Worm (Caenorhabditis elegans) whole organism, L1 larva: ENCODE results near the gene Y43F8B.10.

ENCODE experiments used
- C04F5.9 ChIP-seq: sonication (generic microtip); optimal IDR thresholded peaks from 2 replicates; lab custom pipeline; 2016; ENCODE audit warnings: missing genetic modification characterization, missing compliant biosample characterization
- Y116A8C.19 ChIP-seq: sonication (generic microtip); optimal IDR thresholded peaks from 2 replicates; lab custom pipeline; 2016; ENCODE audit warnings: missing compliant biosample characterization, missing genetic modification characterization, borderline replicate concordance
- aha-1 ChIP-seq: fragments of 150-350 bp; optimal IDR thresholded peaks from 2 replicates; lab custom pipeline; 2014; ENCODE audit warnings: missing biosample characterization, missing genetic modification characterization
- aly-2 ChIP-seq: fragments of 150-350 bp; optimal IDR thresholded peaks from 2 replicates; lab custom pipeline; 2014; ENCODE audit warnings: missing biosample characterization, missing genetic modification characterization
- blmp-1 ChIP-seq: fragments of 150-350 bp; optimal IDR thresholded peaks from 2 replicates; lab custom pipeline; 2014; ENCODE audit warnings: missing biosample characterization, missing genetic modification characterization
- ceh-8 ChIP-seq: fragments of 200-800 bp; sonication (Bioruptor generic); optimal IDR thresholded peaks from 2 replicates; lab custom pipeline; 2018; ENCODE audit warnings: mild to moderate bottlenecking, missing genetic modification characterization, moderate library complexity, missing compliant biosample characterization
- ceh-82 ChIP-seq, 3 experiments: fragments of 150-350 bp in 1 of 3; sonication (generic microtip) in 2 of 3; optimal IDR thresholded peaks; 2 replicates each; lab custom pipeline; 2014 to 2017; ENCODE audit warnings: missing biosample characterization in 3 of 3, missing genetic modification characterization in 3 of 3
- ceh-90 ChIP-seq: sonication (generic microtip); optimal IDR thresholded peaks from 2 replicates; lab custom pipeline; 2016; ENCODE audit warnings: missing genetic modification characterization, missing compliant biosample characterization
- dsc-1 ChIP-seq: sonication (generic microtip); optimal IDR thresholded peaks from 2 replicates; lab custom pipeline; 2016; ENCODE audit warnings: mild to moderate bottlenecking, missing genetic modification characterization, missing compliant biosample characterization
- efl-1 ChIP-seq, 4 experiments: fragments of 150-350 bp; optimal IDR thresholded peaks in 3 of 4; peaks in 1 of 4; 1 replicate in 1 of 4; 2 replicates in 3 of 4; lab custom pipeline; 2014; ENCODE audit warnings: missing biosample characterization in 2 of 4, missing genetic modification characterization in 2 of 4, missing genetic modification reagents in 2 of 4
- egl-13 ChIP-seq: sonication (generic microtip); optimal IDR thresholded peaks from 2 replicates; lab custom pipeline; 2016; ENCODE audit warnings: missing genotype, missing genetic modification reagents, missing genetic modification characterization, missing compliant biosample characterization
- elt-2 ChIP-seq: sonication (generic microtip); optimal IDR thresholded peaks from 2 replicates; lab custom pipeline; 2016; ENCODE audit warnings: missing genetic modification characterization, mild to moderate bottlenecking, inconsistent platforms, missing compliant biosample characterization, missing genetic modification reagents
- elt-3 ChIP-seq, 6 experiments: fragments of 150-350 bp in 1 of 6; sonication (generic microtip); optimal IDR thresholded peaks; 2 replicates each; lab custom pipeline; 2017 to 2018; ENCODE audit warnings: missing biosample characterization in 6 of 6, missing genetic modification characterization in 6 of 6, inconsistent platforms in 1 of 6
- fkh-8 ChIP-seq: sonication (generic microtip); optimal IDR thresholded peaks from 2 replicates; lab custom pipeline; 2016; ENCODE audit warnings: mild to moderate bottlenecking, missing genetic modification characterization, missing compliant biosample characterization
- fos-1 ChIP-seq: fragments of 150-350 bp; optimal IDR thresholded peaks from 2 replicates; lab custom pipeline; 2014; ENCODE audit warnings: missing biosample characterization, missing genetic modification characterization
- irx-1 ChIP-seq: sonication (generic microtip); optimal IDR thresholded peaks from 2 replicates; lab custom pipeline; 2016; ENCODE audit warnings: missing genetic modification characterization, missing compliant biosample characterization
- lir-3 ChIP-seq: sonication (generic microtip); optimal IDR thresholded peaks from 2 replicates; lab custom pipeline; 2016; ENCODE audit warnings: mild to moderate bottlenecking, missing genetic modification characterization, moderate library complexity, missing compliant biosample characterization; ENCODE audit not compliant: poor library complexity
- mab-9 ChIP-seq: fragments of 200-800 bp; sonication (Bioruptor generic); IDR thresholded peaks from 2 replicates; pipeline ENCODE4 v1.3.6; 2022; ENCODE audit warnings: missing genetic modification reagents, missing genetic modification characterization, missing compliant biosample characterization
- nhr-28 ChIP-seq: fragments of 150-350 bp; optimal IDR thresholded peaks from 2 replicates; lab custom pipeline; 2014; ENCODE audit warnings: missing biosample characterization, missing genetic modification characterization
- nhr-47 ChIP-seq: sonication (generic microtip); optimal IDR thresholded peaks from 2 replicates; lab custom pipeline; 2016; ENCODE audit warnings: mild to moderate bottlenecking, missing genetic modification characterization, moderate library complexity, missing compliant biosample characterization
- nhr-71 ChIP-seq: sonication (generic microtip); optimal IDR thresholded peaks from 2 replicates; lab custom pipeline; 2016; ENCODE audit warnings: mild to moderate bottlenecking, missing genetic modification characterization, moderate library complexity, missing compliant biosample characterization
- nhr-76 ChIP-seq: sonication (generic microtip); optimal IDR thresholded peaks from 2 replicates; lab custom pipeline; 2017; ENCODE audit warnings: missing biosample characterization, missing genetic modification characterization
- nhr-77 ChIP-seq: fragments of 150-350 bp; optimal IDR thresholded peaks from 2 replicates; lab custom pipeline; 2014; ENCODE audit warnings: missing biosample characterization, missing genetic modification characterization
- pax-3 ChIP-seq: fragments of 200-800 bp; sonication (Bioruptor generic); optimal IDR thresholded peaks from 2 replicates; lab custom pipeline; 2018; ENCODE audit warnings: mild to moderate bottlenecking, missing genetic modification characterization, moderate library complexity, missing compliant biosample characterization
- skn-1 ChIP-seq: fragments of 150-350 bp; optimal IDR thresholded peaks from 2 replicates; lab custom pipeline; 2014; ENCODE audit warnings: missing biosample characterization, missing genetic modification characterization
- snpc-4 ChIP-seq: fragments of 150-350 bp; optimal IDR thresholded peaks from 2 replicates; lab custom pipeline; 2014; ENCODE audit warnings: missing biosample characterization, missing genetic modification characterization
- sptf-1 ChIP-seq: fragments of 150-350 bp; optimal IDR thresholded peaks from 2 replicates; lab custom pipeline; 2014; ENCODE audit warnings: missing biosample characterization, missing genetic modification characterization
- tbx-2 ChIP-seq: sonication (generic microtip); optimal IDR thresholded peaks from 2 replicates; lab custom pipeline; 2016; ENCODE audit warnings: missing genetic modification characterization, missing compliant biosample characterization
- unc-62 ChIP-seq: fragments of 150-350 bp; optimal IDR thresholded peaks from 2 replicates; lab custom pipeline; 2014; ENCODE audit warnings: missing biosample characterization, missing genetic modification reagents, missing genetic modification characterization
- unc-86 ChIP-seq: sonication (generic microtip); optimal IDR thresholded peaks from 2 replicates; lab custom pipeline; 2016; ENCODE audit warnings: missing genetic modification characterization, missing compliant biosample characterization
- unc-98 ChIP-seq: fragments of 200-800 bp; sonication (Bioruptor generic); IDR thresholded peaks from 2 replicates; pipeline ENCODE4 v1.3.6; 2022; ENCODE audit warnings: missing genetic modification characterization, missing compliant biosample characterization
- vab-15 ChIP-seq: sonication (generic microtip); optimal IDR thresholded peaks from 2 replicates; lab custom pipeline; 2017; ENCODE audit warnings: missing genotype, mild to moderate bottlenecking, missing genetic modification characterization, missing compliant biosample characterization
- xbp-1 ChIP-seq: sonication (generic microtip); optimal IDR thresholded peaks from 2 replicates; lab custom pipeline; 2016; ENCODE audit warnings: missing genetic modification characterization, missing compliant biosample characterization
- zag-1 ChIP-seq: fragments of 150-350 bp; optimal IDR thresholded peaks from 2 replicates; lab custom pipeline; 2014; ENCODE audit warnings: missing biosample characterization, missing genetic modification characterization
- ztf-4 ChIP-seq: fragments of 150-350 bp; optimal IDR thresholded peaks from 2 replicates; lab custom pipeline; 2014; ENCODE audit warnings: missing biosample characterization, missing genetic modification characterization

Gene Y43F8B.10

DNA sequence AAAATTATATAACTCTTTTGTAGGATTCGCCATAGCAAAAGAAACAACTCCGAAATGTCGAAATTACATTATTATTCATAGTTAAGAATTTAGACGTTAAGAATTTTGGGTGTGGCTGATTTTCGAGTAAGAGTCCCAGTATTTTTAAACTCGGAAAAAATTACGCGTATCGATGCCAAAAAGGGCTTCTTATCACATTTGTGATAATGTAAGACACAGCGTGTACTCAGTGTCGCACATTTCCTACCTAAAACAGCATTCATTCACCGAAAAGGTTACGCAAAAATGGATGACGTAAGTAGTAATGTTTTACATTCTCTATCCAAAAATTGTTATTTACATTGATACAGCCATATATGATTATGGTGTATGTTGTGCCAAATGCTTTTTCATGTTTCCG is 24.7 kb upstream of the Y43F8B.10 start, which contains the start of gene M04C3.5:
Gene M04C3.5 (plus strand): TSS at position 190 of the 400 bp plus-strand sequence.
- no peak for TF ChIP-seq elt-3 (tag; optimal IDR thresholded peaks at IDR 0.05; lab: Kevin White, UChicago)
- TF ChIP-seq unc-98 (GFP tag; lab: Robert Waterston, UW): no peak
- no peak for TF ChIP-seq ceh-82 (tag; optimal IDR thresholded peaks at IDR 0.05; lab: Kevin White, UChicago)
- no peak for TF ChIP-seq fos-1 (tag; lab: Kevin White, UChicago)
- TF ChIP-seq unc-62 (GFP tag; lab: Kevin White, UChicago): no peak
- TF ChIP-seq Y116A8C.19 (tag; lab: Kevin White, UChicago): no peak

DNA sequence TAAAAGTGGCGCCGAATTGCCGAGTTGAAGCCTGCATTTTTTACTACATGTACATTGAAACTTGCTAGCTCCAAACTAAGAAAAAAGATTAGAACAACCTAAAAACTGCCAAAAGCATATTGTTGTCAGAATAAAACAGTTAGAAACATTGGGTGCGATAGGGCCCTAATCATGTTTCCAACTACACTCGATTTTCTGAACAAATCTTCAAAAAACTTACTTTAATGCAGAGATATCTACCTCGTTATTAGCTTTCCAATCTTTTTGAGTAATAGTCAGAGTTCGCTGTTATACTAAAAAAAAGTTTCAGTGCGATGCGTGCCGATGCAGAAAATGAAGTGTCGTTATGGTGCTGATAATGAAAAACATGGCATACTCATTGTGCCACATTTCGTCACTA is 18.6 kb upstream of the Y43F8B.10 start, which contains the start of the genes Y43F8B.13 and Y43F8B.14:
Gene Y43F8B.13 (plus strand): TSS at position 301 of the 400 bp plus-strand sequence.
Gene Y43F8B.14 (minus strand): TSS at position 322 of the 400 bp plus-strand sequence.
- TF ChIP-seq unc-62 (GFP tag; lab: Kevin White, UChicago) (no peak), tbx-2 (tag; lab: Kevin White, UChicago) (no peak), dsc-1 (tag; lab: Kevin White, UChicago) (no peak), ceh-8 (GFP tag; lab: Kevin White, UChicago) (no peak), zag-1 (no peak), elt-2 (tag; lab: Kevin White, UChicago) (no peak), vab-15 (tag; lab: Kevin White, UChicago) (no peak), ceh-90 (tag; lab: Kevin White, UChicago) (no peak), unc-98 (GFP tag; lab: Robert Waterston, UW) (no peak)
- TF ChIP-seq, all 84 proteins: peak for 0

DNA sequence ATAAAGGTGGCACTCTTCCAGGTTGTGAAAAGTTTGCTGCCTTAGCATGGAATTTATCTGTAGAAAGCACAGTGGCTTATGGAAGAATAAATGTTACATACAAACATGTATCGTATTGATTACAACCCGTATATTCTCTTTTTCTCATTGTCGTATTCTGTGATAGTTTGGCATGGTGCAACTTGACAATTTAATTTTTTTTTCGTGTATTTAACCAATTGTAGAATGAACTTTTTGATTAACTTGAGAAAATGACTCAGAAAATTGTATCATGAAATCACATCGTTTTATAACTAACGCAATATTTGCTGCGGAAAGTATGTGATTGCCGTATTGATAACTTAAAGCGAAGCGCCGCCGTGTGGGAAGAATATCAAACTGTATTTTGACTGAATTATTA is 17.1 kb upstream of the Y43F8B.10 start, which contains the start of gene Y43F8B.24:
Gene Y43F8B.24 (plus strand): TSS at position 301 of the 400 bp plus-strand sequence.
- TF ChIP-seq C04F5.9 (tag; lab: Kevin White, UChicago) (no peak), efl-1 (optimal IDR thresholded peaks at IDR 0.05; lab: Kevin White, UChicago) (no peak), efl-1 (GFP tag; optimal IDR thresholded peaks at IDR 0.05 in 1 of 2; lab: Kevin White, UChicago) (peak in 1 of 2 experiments; percentile 52)

DNA sequence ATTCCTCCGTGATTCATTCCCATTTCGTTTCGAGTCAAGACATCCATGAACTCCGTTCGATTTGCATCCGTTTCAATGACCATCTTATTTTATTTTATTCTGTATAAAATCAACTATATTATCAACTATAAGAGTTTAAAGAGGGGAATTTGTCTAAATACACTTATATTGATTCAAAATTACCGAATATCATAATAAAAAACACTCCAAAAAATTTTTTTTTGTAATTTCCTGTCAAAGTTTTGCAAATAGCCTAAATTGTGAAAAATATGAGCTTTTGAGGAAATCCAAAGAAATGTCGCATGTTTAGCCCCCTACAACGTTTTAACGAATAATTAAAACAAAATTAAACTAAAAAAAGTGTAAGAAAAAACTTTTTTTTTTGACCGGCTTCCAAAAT is 12.2 kb upstream of the Y43F8B.10 start, which contains the start of gene Y43F8B.15:
Gene Y43F8B.15 (minus strand): TSS at position 101 of the 400 bp plus-strand sequence.
- no peak for TF ChIP-seq egl-13 (tag; lab: Kevin White, UChicago)
- no peak for TF ChIP-seq elt-3 (tag; optimal IDR thresholded peaks at IDR 0.05; lab: Kevin White, UChicago)
- TF ChIP-seq lir-3 (tag; lab: Kevin White, UChicago): no peak
- no peak for TF ChIP-seq blmp-1 (tag; lab: Kevin White, UChicago)

ce11 chrV:19462612-19463011 is 11.7 kb upstream of the Y43F8B.10 start, which contains the start of gene Y43F8B.25:
Gene Y43F8B.25 (plus strand): TSS chrV:19462912.
- no peak for TF ChIP-seq ceh-90 (tag; lab: Kevin White, UChicago)
- no peak for TF ChIP-seq nhr-28
- TF ChIP-seq ztf-4 (tag; lab: Kevin White, UChicago): no peak
- no peak for TF ChIP-seq irx-1 (tag; lab: Kevin White, UChicago)
- TF ChIP-seq nhr-71 (tag; lab: Kevin White, UChicago): no peak
- no peak for TF ChIP-seq nhr-77 (tag; lab: Kevin White, UChicago)
- TF ChIP-seq unc-86 (tag; lab: Kevin White, UChicago): no peak
- no peak for TF ChIP-seq mab-9 (GFP tag; lab: Robert Waterston, UW)
- TF ChIP-seq zag-1: no peak
- no peak for TF ChIP-seq skn-1 (tag; lab: Kevin White, UChicago)
- TF ChIP-seq Y116A8C.19 (tag; lab: Kevin White, UChicago): no peak
- TF ChIP-seq snpc-4 (tag; lab: Kevin White, UChicago): no peak
- TF ChIP-seq fkh-8 (tag; lab: Kevin White, UChicago): no peak
- no peak for TF ChIP-seq nhr-47 (tag; lab: Kevin White, UChicago)
- TF ChIP-seq pax-3: no peak
- TF ChIP-seq nhr-76 (tag; lab: Kevin White, UChicago): no peak
- TF ChIP-seq aha-1 (tag; lab: Kevin White, UChicago): no peak
- no peak for TF ChIP-seq sptf-1 (tag; lab: Kevin White, UChicago)
- no peak for TF ChIP-seq aly-2 (tag; lab: Kevin White, UChicago)
- no peak for TF ChIP-seq xbp-1 (tag; lab: Kevin White, UChicago)
